Worm (Caenorhabditis elegans): ENCODE data around the gene M176.4.
"Not testable (repeated sequence)": the region's sequence is repeated elsewhere in the genome, so short reads cannot be mapped to it uniquely, and the experiment has no call there.

M176.4 gene

ce11 chrII:9440060-9440459 is 21.9 kb downstream of the M176.4 start, which contains the start of gene chil-17:
Gene chil-17, minus strand, starts transcription at chrII:9440160.
- TF ChIP-seq ceh-13 (GFP tag; optimal IDR thresholded peaks at IDR 0.05) (no peak), tbx-11 (GFP tag; IDR thresholded peaks at IDR 0.05) (no peak), scrt-1 (GFP tag; IDR thresholded peaks at IDR 0.05) (no peak), sea-1 (GFP tag; conservative IDR thresholded peaks at IDR 0.05) (no peak), ceh-36 (tag; optimal IDR thresholded peaks at IDR 0.05) (no peak), tbx-37 (GFP tag; conservative IDR thresholded peaks at IDR 0.05) (no peak), F13C5.2 (tag; optimal IDR thresholded peaks at IDR 0.05) (no peak), ama-1 (optimal IDR thresholded peaks at IDR 0.05) (no peak), pes-1 (GFP tag; IDR thresholded peaks at IDR 0.05) (no peak), tra-4 (tag; optimal IDR thresholded peaks at IDR 0.05) (no peak), flt-1 (GFP tag; IDR thresholded peaks at IDR 0.05) (no peak), hnd-1 (tag; optimal IDR thresholded peaks at IDR 0.05) (no peak), aly-1 (tag; optimal IDR thresholded peaks at IDR 0.05) (no peak)

ce11 chrII:9441838-9442237 is 23.7 kb downstream of the M176.4 start, which contains the start of gene chil-16:
Gene chil-16, minus strand, starts transcription at chrII:9441938.
- TF ChIP-seq F13C5.2 (tag; optimal IDR thresholded peaks at IDR 0.05) (no peak), scrt-1 (GFP tag; IDR thresholded peaks at IDR 0.05) (no peak), ama-1 (optimal IDR thresholded peaks at IDR 0.05) (no peak), flt-1 (GFP tag; IDR thresholded peaks at IDR 0.05) (no peak), tbx-37 (GFP tag; conservative IDR thresholded peaks at IDR 0.05) (no peak), tbx-11 (GFP tag; IDR thresholded peaks at IDR 0.05) (no peak), tra-4 (tag; optimal IDR thresholded peaks at IDR 0.05) (no peak), sea-1 (GFP tag; conservative IDR thresholded peaks at IDR 0.05) (no peak), ets-7 (tag; optimal IDR thresholded peaks at IDR 0.05) (no peak), hnd-1 (tag; optimal IDR thresholded peaks at IDR 0.05) (no peak), pes-1 (GFP tag; IDR thresholded peaks at IDR 0.05) (no peak), B0310.2 (tag; optimal IDR thresholded peaks at IDR 0.05) (no peak), ceh-13 (GFP tag; optimal IDR thresholded peaks at IDR 0.05) (no peak), hmbx-1 (tag; optimal IDR thresholded peaks at IDR 0.05) (no peak), aly-1 (tag; optimal IDR thresholded peaks at IDR 0.05) (no peak)

ce11 chrII:9443522-9443921 is 25.4 kb downstream of the M176.4 start, which contains the start of gene chil-15:
Gene chil-15, minus strand, starts transcription at chrII:9443622.
- no peak for TF ChIP-seq sea-1 (GFP tag; conservative IDR thresholded peaks at IDR 0.05)
- no peak for TF ChIP-seq ceh-13 (GFP tag; optimal IDR thresholded peaks at IDR 0.05)
- TF ChIP-seq ceh-36 (tag; optimal IDR thresholded peaks at IDR 0.05), result no peak
- TF ChIP-seq B0310.2 (tag; optimal IDR thresholded peaks at IDR 0.05), result no peak
- TF ChIP-seq pes-1 (GFP tag; IDR thresholded peaks at IDR 0.05), result no peak
- TF ChIP-seq tbx-11 (GFP tag; IDR thresholded peaks at IDR 0.05), result no peak
- TF ChIP-seq tbx-37 (GFP tag; conservative IDR thresholded peaks at IDR 0.05), result no peak
- no peak for TF ChIP-seq hnd-1 (tag; optimal IDR thresholded peaks at IDR 0.05)
- TF ChIP-seq aly-1 (tag; optimal IDR thresholded peaks at IDR 0.05), result no peak
- TF ChIP-seq tra-4 (tag; optimal IDR thresholded peaks at IDR 0.05), result no peak
- TF ChIP-seq scrt-1 (GFP tag; IDR thresholded peaks at IDR 0.05), result no peak
- no peak for TF ChIP-seq F13C5.2 (tag; optimal IDR thresholded peaks at IDR 0.05)
- no peak for TF ChIP-seq ets-7 (tag; optimal IDR thresholded peaks at IDR 0.05)
- TF ChIP-seq ama-1 (optimal IDR thresholded peaks at IDR 0.05), result no peak
- no peak for TF ChIP-seq flt-1 (GFP tag; IDR thresholded peaks at IDR 0.05)
- TF ChIP-seq hmg-4 (GFP tag; optimal IDR thresholded peaks at IDR 0.05), result no peak
- no peak for TF ChIP-seq hmbx-1 (tag; optimal IDR thresholded peaks at IDR 0.05)

DNA sequence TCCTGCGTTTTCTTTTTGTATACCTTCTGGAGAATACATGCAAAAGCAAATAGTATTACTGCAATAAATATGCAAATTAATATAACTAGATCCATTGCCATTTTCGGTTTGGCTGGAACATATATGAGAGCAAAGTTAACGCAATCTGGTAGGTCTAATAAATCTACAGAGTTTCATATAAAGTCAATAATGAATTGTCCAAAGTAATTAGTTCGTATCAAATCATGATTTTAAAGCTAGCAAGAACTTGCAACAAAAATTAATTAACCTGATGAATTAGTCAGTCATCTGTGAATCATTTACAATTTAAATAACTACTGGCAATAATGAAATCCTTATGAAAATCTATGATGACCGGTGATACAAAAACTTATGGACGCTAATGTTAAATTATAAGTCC is 27.2 kb downstream of the M176.4 start, which contains the start of gene R09D1.13:
Gene R09D1.13, minus strand, starts transcription at position 101 of the 400 bp plus-strand sequence.
- TF ChIP-seq scrt-1 (GFP tag; IDR thresholded peaks at IDR 0.05) (no peak), B0310.2 (tag; optimal IDR thresholded peaks at IDR 0.05) (no peak), ceh-13 (GFP tag; optimal IDR thresholded peaks at IDR 0.05) (no peak), tra-4 (tag; optimal IDR thresholded peaks at IDR 0.05) (no peak), ets-7 (tag; optimal IDR thresholded peaks at IDR 0.05) (no peak), aly-1 (tag; optimal IDR thresholded peaks at IDR 0.05) (no peak), ama-1 (optimal IDR thresholded peaks at IDR 0.05) (no peak), tbx-11 (GFP tag; IDR thresholded peaks at IDR 0.05) (no peak), ceh-36 (tag; optimal IDR thresholded peaks at IDR 0.05) (no peak), hnd-1 (tag; optimal IDR thresholded peaks at IDR 0.05) (no peak), sea-1 (GFP tag; conservative IDR thresholded peaks at IDR 0.05) (no peak), F13C5.2 (tag; optimal IDR thresholded peaks at IDR 0.05) (no peak), pes-1 (GFP tag; IDR thresholded peaks at IDR 0.05) (no peak), flt-1 (GFP tag; IDR thresholded peaks at IDR 0.05) (no peak), hmbx-1 (tag; optimal IDR thresholded peaks at IDR 0.05) (no peak), hmg-4 (GFP tag; optimal IDR thresholded peaks at IDR 0.05) (no peak), tbx-37 (GFP tag; conservative IDR thresholded peaks at IDR 0.05) (no peak)

- TF ChIP-seq hmbx-1 (tag; optimal IDR thresholded peaks at IDR 0.05) (no peak), ets-7 (tag; optimal IDR thresholded peaks at IDR 0.05) (no peak)
Measured at ce11 chrII:9447965-9448364, 29.8 kb downstream of the M176.4 start, which contains the start of gene chil-18. Gene chil-18, plus strand, starts transcription at chrII:9448265.

ce11 chrII:9452172-9452571 is 34.0 kb downstream of the M176.4 start, which contains the start of gene R09D1.12:
Gene R09D1.12, minus strand, starts transcription at chrII:9452272.
- not testable (repeated sequence) for TF ChIP-seq tbx-11 (GFP tag; IDR thresholded peaks at IDR 0.05); flt-1 (GFP tag; IDR thresholded peaks at IDR 0.05); tbx-37 (GFP tag; conservative IDR thresholded peaks at IDR 0.05)

- TF ChIP-seq ama-1 (optimal IDR thresholded peaks at IDR 0.05), result no peak
- TF ChIP-seq ets-7 (tag; optimal IDR thresholded peaks at IDR 0.05), result no peak
- no peak for TF ChIP-seq sea-1 (GFP tag; conservative IDR thresholded peaks at IDR 0.05)
- no peak for TF ChIP-seq tbx-37 (GFP tag; conservative IDR thresholded peaks at IDR 0.05)
- TF ChIP-seq hnd-1 (tag; optimal IDR thresholded peaks at IDR 0.05), result no peak
- TF ChIP-seq scrt-1 (GFP tag; IDR thresholded peaks at IDR 0.05), result no peak
Measured at ce11 chrII:9454304-9454703, 36.1 kb downstream of the M176.4 start, which contains the start of gene chil-19. Gene chil-19, minus strand, starts transcription at chrII:9454404.

DNA sequence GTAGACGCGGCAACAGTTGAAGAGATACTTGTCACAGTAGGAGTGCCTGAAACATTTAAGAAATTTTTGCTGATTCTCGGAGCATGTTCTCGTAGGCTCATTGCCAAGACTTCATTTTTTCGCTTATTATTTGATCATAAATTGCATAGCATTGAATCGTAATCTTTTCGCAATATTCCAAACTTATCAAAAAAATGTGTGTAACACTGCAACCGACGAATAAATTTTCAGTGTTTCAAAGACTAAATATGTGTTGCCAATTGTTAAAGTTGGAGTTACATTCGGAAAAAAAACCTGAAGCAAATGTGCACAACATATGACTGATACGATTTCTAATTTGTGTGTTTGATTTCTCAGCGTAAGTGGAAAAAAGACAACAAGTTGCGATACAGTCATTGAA is 41.3 kb downstream of the M176.4 start, which contains the start of gene R09D1.14:
Gene R09D1.14, minus strand, starts transcription at position 101 of the 400 bp plus-strand sequence.
- TF ChIP-seq tbx-37 (GFP tag; conservative IDR thresholded peaks at IDR 0.05); sea-1 (GFP tag; conservative IDR thresholded peaks at IDR 0.05); ceh-13 (GFP tag; optimal IDR thresholded peaks at IDR 0.05): not testable (repeated sequence)

All from whole organism, early embryonic.